Fruit fly (Drosophila melanogaster): Measurements from ENCODE around the gene Dph2.

- TF ChIP-seq CG15710 (tag; optimal IDR thresholded peaks at IDR 0.05) (no peak), CG13204 (GFP tag; optimal IDR thresholded peaks at IDR 0.05) (no peak), CG12605 (GFP tag; IDR thresholded peaks at IDR 0.05) (peak; percentile 37; the same call in 1 of the 2 replicates), CG4496 (GFP tag; IDR thresholded peaks at IDR 0.05) (no peak), gl (tag; optimal IDR thresholded peaks at IDR 0.05) (no peak), Pif1A (GFP tag; optimal IDR thresholded peaks at IDR 0.05) (no peak), Ets98B (GFP tag; IDR thresholded peaks at IDR 0.05) (no peak), CG9948 (tag; optimal IDR thresholded peaks at IDR 0.05) (no peak), CG8301 (tag; optimal IDR thresholded peaks at IDR 0.05) (no peak), EcR (GFP tag; optimal IDR thresholded peaks at IDR 0.05) (no peak), CG34367 (tag; optimal IDR thresholded peaks at IDR 0.05) (no peak), D1 (tag; optimal IDR thresholded peaks at IDR 0.05) (no peak), CG14655 (GFP tag; optimal IDR thresholded peaks at IDR 0.05) (no peak)
These were observed 20.4 kb downstream of the Dph2 start for dm6 chr3R:14873345-14873744.
